Worm (Caenorhabditis elegans): Measurements from ENCODE around the gene cest-16.

Gene cest-16

ce11 chrX:6292143-6292542, 7.6 kb upstream of the cest-16 start (continued):
- TF ChIP-seq nhr-237 (tag; optimal IDR thresholded peaks at IDR 0.05) (no peak), F26F4.8 (GFP tag; conservative IDR thresholded peaks at IDR 0.05) (peak; percentile 90), ZK546.5 (tag; optimal IDR thresholded peaks at IDR 0.05) (no peak), pha-4 (GFP tag; IDR thresholded peaks at IDR 0.05) (peak; percentile 97), pha-4 (tag; optimal IDR thresholded peaks at IDR 0.05) (no peak), snpc-4 (tag; optimal IDR thresholded peaks at IDR 0.05) (no peak), mdl-1 (tag; optimal IDR thresholded peaks at IDR 0.05) (peak in 1 of 2 experiments; percentile 56), daf-19 (GFP tag; conservative IDR thresholded peaks at IDR 0.05) (peak; percentile 89), nhr-11 (tag; optimal IDR thresholded peaks at IDR 0.05) (no peak), attf-4 (tag; optimal IDR thresholded peaks at IDR 0.05) (no peak), unc-39 (tag; optimal IDR thresholded peaks at IDR 0.05) (no peak), daf-16 (GFP tag; optimal IDR thresholded peaks at IDR 0.05) (peak; percentile 69 to 86), daf-16 (tag; optimal IDR thresholded peaks at IDR 0.05) (peak; percentile 56), madf-9 (GFP tag; conservative IDR thresholded peaks at IDR 0.05) (peak; percentile 91), hlh-30 (tag; optimal IDR thresholded peaks at IDR 0.05; ENCODE audit: insufficient read depth) (peak; percentile 56), mxl-3 (GFP tag; optimal IDR thresholded peaks at IDR 0.05) (peak; percentile 65), zfp-3 (GFP tag; conservative IDR thresholded peaks at IDR 0.05) (peak; percentile 61), zip-11 (GFP tag; IDR thresholded peaks at IDR 0.05) (peak; percentile 55; the same call in 1 of the 2 replicates), lin-38 (GFP tag; IDR thresholded peaks at IDR 0.05) (peak; percentile 83), ces-1 (GFP tag; optimal IDR thresholded peaks at IDR 0.05) (peak; percentile 36), nhr-28 (tag; optimal IDR thresholded peaks at IDR 0.05) (peak; percentile 24), spr-3 (GFP tag; optimal IDR thresholded peaks at IDR 0.05) (peak; percentile 45), egl-43 (GFP tag; IDR thresholded peaks at IDR 0.05) (peak; percentile 98), arid-1 (GFP tag; conservative IDR thresholded peaks at IDR 0.05) (peak; percentile 95), Y48G9A.11 (GFP tag; IDR thresholded peaks at IDR 0.05) (peak; percentile 81), T26A8.4 (GFP tag; IDR thresholded peaks at IDR 0.05) (peak; percentile 92), F10B5.3 (tag; optimal IDR thresholded peaks at IDR 0.05) (peak; percentile 62), F44E2.7 (GFP tag; IDR thresholded peaks at IDR 0.05) (peak; percentile 97), ceh-20 (GFP tag; IDR thresholded peaks at IDR 0.05) (peak; percentile 82), ctbp-1 (GFP tag; IDR thresholded peaks at IDR 0.05) (peak; percentile 86), aly-2 (tag; optimal IDR thresholded peaks at IDR 0.05) (peak; percentile 46), Y75B8A.6 (GFP tag; IDR thresholded peaks at IDR 0.05) (peak; percentile 93), lim-7 (GFP tag; IDR thresholded peaks at IDR 0.05) (peak; percentile 99), dmd-8 (GFP tag; IDR thresholded peaks at IDR 0.05) (peak; percentile 99), daf-12 (tag; optimal IDR thresholded peaks at IDR 0.05) (no peak), nhr-41 (GFP tag; IDR thresholded peaks at IDR 0.05) (peak; percentile 89), saeg-2 (GFP tag; IDR thresholded peaks at IDR 0.05) (peak; percentile 78; the same call in 1 of the 2 replicates), set-16 (GFP tag; IDR thresholded peaks at IDR 0.05) (peak; percentile 64), dpl-1 (GFP tag; optimal IDR thresholded peaks at IDR 0.05) (peak; percentile 27), lin-13 (GFP tag; optimal IDR thresholded peaks at IDR 0.05) (peak; percentile 52), aha-1 (tag) (peak; percentile 33), dmd-9 (GFP tag; IDR thresholded peaks at IDR 0.05) (peak; percentile 79), tag-97 (GFP tag; IDR thresholded peaks at IDR 0.05) (no peak), unc-62 (GFP tag; optimal IDR thresholded peaks at IDR 0.05 in 1 of 2) (no peak), unc-62 (tag; optimal IDR thresholded peaks at IDR 0.05) (no peak), ceh-28 (tag; optimal IDR thresholded peaks at IDR 0.05) (no peak), lin-29 (GFP tag; IDR thresholded peaks at IDR 0.05) (peak; percentile 78), lin-1 (GFP tag; IDR thresholded peaks at IDR 0.05) (0 out of 2 replicates have a peak, but pooled peaks have one; percentile 72), nhr-111 (GFP tag; optimal IDR thresholded peaks at IDR 0.05) (peak; percentile 80), nhr-76 (tag; optimal IDR thresholded peaks at IDR 0.05) (no peak), nhr-102 (tag; optimal IDR thresholded peaks at IDR 0.05) (peak; percentile 72), ceh-44 (GFP tag; IDR thresholded peaks at IDR 0.05) (peak; percentile 92), lin-39 (tag; optimal IDR thresholded peaks at IDR 0.05) (no peak)
